Worm (Caenorhabditis elegans) whole organism, L4 larva: ENCODE results near the gene plg-1.

ENCODE experiments used
- Y48G9A.11 ChIP-seq: fragments of 200-800 bp; sonication (Bioruptor generic); IDR thresholded peaks from 2 replicates; pipeline ENCODE4 v1.3.6; 2022; ENCODE audit warnings: missing genetic modification reagents, missing genetic modification characterization, missing compliant biosample characterization
- aly-2 ChIP-seq: sonication (generic microtip); optimal IDR thresholded peaks from 2 replicates; lab custom pipeline; 2018; ENCODE audit warnings: missing biosample characterization, missing genetic modification characterization
- daf-8 ChIP-seq: fragments of 200-800 bp; sonication (Bioruptor generic); IDR thresholded peaks from 2 replicates; pipeline ENCODE4 v1.3.6; 2022; ENCODE audit warnings: missing genetic modification characterization, missing compliant biosample characterization
- egl-27 ChIP-seq: sonication (generic microtip); optimal IDR thresholded peaks from 3 replicates; lab custom pipeline; 2017; ENCODE audit warnings: missing biosample characterization, missing genetic modification reagents, missing genetic modification characterization
- hlh-30 ChIP-seq: sonication (generic microtip); optimal IDR thresholded peaks from 2 replicates; lab custom pipeline; 2017; ENCODE audit warnings: antibody characterized with exemption, mild to moderate bottlenecking, missing genetic modification characterization, missing compliant biosample characterization; ENCODE audit not compliant: insufficient read depth
- lin-39 ChIP-seq: fragments of 150-350 bp; optimal IDR thresholded peaks from 2 replicates; lab custom pipeline; 2014; ENCODE audit warnings: missing biosample characterization, missing genetic modification reagents, missing genetic modification characterization
- mdl-1 ChIP-seq, 2 experiments: fragments of 150-350 bp in 1 of 2; sonication (generic microtip) in 1 of 2; optimal IDR thresholded peaks; 2 replicates each; lab custom pipeline; 2014 to 2017; ENCODE audit warnings: missing biosample characterization in 2 of 2, missing genetic modification characterization in 2 of 2
- nhr-25 ChIP-seq: sonication (generic microtip); optimal IDR thresholded peaks from 2 replicates; lab custom pipeline; 2017; ENCODE audit warnings: missing genetic modification characterization, mild to moderate bottlenecking, missing compliant biosample characterization, antibody characterized with exemption, moderate library complexity, borderline replicate concordance; ENCODE audit not compliant: insufficient read depth

DNA sequence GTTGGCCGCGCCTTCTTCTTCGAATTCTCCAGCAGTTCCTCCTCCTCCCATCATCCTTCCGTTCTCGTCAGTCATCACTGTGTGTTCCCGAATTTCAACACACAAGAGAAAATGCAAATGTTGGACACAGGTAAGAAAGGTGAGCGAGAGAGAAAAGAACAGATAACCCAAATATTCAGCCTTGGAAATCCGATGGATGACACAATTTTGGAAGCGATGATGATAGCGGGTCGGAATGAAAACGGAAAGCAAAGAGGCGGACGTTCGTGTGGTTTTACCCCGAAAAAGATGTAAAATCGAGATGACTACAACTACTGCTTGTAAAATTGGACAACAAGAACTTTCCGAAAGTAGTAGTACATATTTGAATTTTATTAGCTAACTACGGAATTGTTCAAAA is 12.2 kb upstream of the plg-1 start:
- no peak for TF ChIP-seq nhr-25 (tag; lab: Kevin White, UChicago)
- no peak for TF ChIP-seq daf-8 (GFP tag; lab: Robert Waterston, UW)
- no peak for TF ChIP-seq lin-39
- TF ChIP-seq hlh-30 (tag; lab: Kevin White, UChicago), result no peak
- TF ChIP-seq Y48G9A.11 (GFP tag; lab: Robert Waterston, UW), result no peak
- TF ChIP-seq egl-27 (tag; lab: Kevin White, UChicago), result no peak
- no peak for TF ChIP-seq mdl-1 (tag; optimal IDR thresholded peaks at IDR 0.05; lab: Kevin White, UChicago)
- TF ChIP-seq aly-2 (tag; lab: Kevin White, UChicago), result no peak
